Worm (Caenorhabditis elegans) whole organism, young adult: ENCODE results near the gene cyn-17.

Experiments
- lsy-27 ChIP-seq: sonication (generic microtip); optimal IDR thresholded peaks from 2 replicates; lab custom pipeline; 2017; ENCODE audit warnings: missing genetic modification characterization, mild to moderate bottlenecking, missing compliant biosample characterization, antibody characterized with exemption, missing genotype, borderline replicate concordance; ENCODE audit not compliant: insufficient read depth
- mxl-1 ChIP-seq: sonication (generic microtip); optimal IDR thresholded peaks from 2 replicates; lab custom pipeline; 2016; ENCODE audit warnings: missing genetic modification characterization, missing compliant biosample characterization
- unc-130 ChIP-seq: sonication (generic microtip); optimal IDR thresholded peaks from 2 replicates; lab custom pipeline; 2016; ENCODE audit warnings: missing genetic modification reagents, missing genetic modification characterization, missing compliant biosample characterization

- TF ChIP-seq unc-130 (GFP tag; lab: Kevin White, UChicago), result no peak
- no peak for TF ChIP-seq lsy-27
- TF ChIP-seq mxl-1, result no peak
Observed at ce11 chrV:5769999-5770398, 29.5 kb upstream of the cyn-17 start.
